Worm (Caenorhabditis elegans) whole organism, L4 larva: ENCODE data around the gene F41F3.1.

Experiments used
- Y105C5A.15 ChIP-seq: fragments of 200-800 bp; sonication (Bioruptor generic); IDR thresholded peaks from 2 replicates; pipeline ENCODE4 v1.3.6; 2022; ENCODE audit warnings: missing genetic modification characterization, missing compliant biosample characterization
- arid-1 ChIP-seq: fragments of 200-800 bp; sonication (Bioruptor generic); conservative IDR thresholded peaks from 2 replicates; pipeline ENCODE4 v1.3.6; 2022; ENCODE audit warnings: missing genetic modification reagents, missing genetic modification characterization, missing compliant biosample characterization
- daf-19 ChIP-seq: fragments of 200-800 bp; sonication (Bioruptor generic); conservative IDR thresholded peaks from 2 replicates; pipeline ENCODE4 v1.3.6; 2022; ENCODE audit warnings: missing genetic modification characterization, missing compliant biosample characterization
- dmd-9 ChIP-seq: fragments of 200-800 bp; sonication (Bioruptor generic); IDR thresholded peaks from 2 replicates; pipeline ENCODE4 v1.3.6; 2022; ENCODE audit warnings: missing genetic modification reagents, missing genetic modification characterization, missing compliant biosample characterization
- lin-13 ChIP-seq: fragments of 150-350 bp; optimal IDR thresholded peaks from 2 replicates; lab custom pipeline; 2014; ENCODE audit warnings: missing biosample characterization, missing genetic modification reagents, missing genetic modification characterization
- lin-15B ChIP-seq: fragments of 150-350 bp; sonication (generic microtip); optimal IDR thresholded peaks from 3 replicates; lab custom pipeline; 2014; ENCODE audit warnings: missing biosample characterization, missing genetic modification characterization
- nhr-102 ChIP-seq: sonication (generic microtip); optimal IDR thresholded peaks from 2 replicates; lab custom pipeline; 2016; ENCODE audit warnings: mild to moderate bottlenecking, missing genetic modification characterization, moderate library complexity, missing compliant biosample characterization
- nhr-11 ChIP-seq: fragments of 150-350 bp; optimal IDR thresholded peaks from 2 replicates; lab custom pipeline; 2014; ENCODE audit warnings: missing biosample characterization, missing genetic modification characterization
- pqm-1 ChIP-seq: sonication (generic microtip); optimal IDR thresholded peaks from 2 replicates; lab custom pipeline; 2017; ENCODE audit warnings: missing biosample characterization, missing genetic modification characterization
- skn-1 ChIP-seq: fragments of 150-350 bp; optimal IDR thresholded peaks from 2 replicates; lab custom pipeline; 2014; ENCODE audit warnings: missing biosample characterization, missing genetic modification characterization
- spr-3 ChIP-seq: fragments of 200-800 bp; sonication (Bioruptor generic); optimal IDR thresholded peaks from 2 replicates; lab custom pipeline; 2018; ENCODE audit warnings: mild to moderate bottlenecking, missing genetic modification characterization, missing compliant biosample characterization
- unc-62 ChIP-seq, 3 experiments: fragments of 150-350 bp in 1 of 3; sonication (generic microtip); optimal IDR thresholded peaks in 2 of 3; peaks in 1 of 3; 1 replicate in 1 of 3; 2 replicates in 2 of 3; lab custom pipeline; 2014 to 2017; ENCODE audit warnings: missing biosample characterization in 3 of 3, missing genetic modification characterization in 3 of 3, missing genetic modification reagents in 3 of 3, missing genotype in 1 of 3
- zag-1 ChIP-seq: fragments of 150-350 bp; optimal IDR thresholded peaks from 2 replicates; lab custom pipeline; 2014; ENCODE audit warnings: missing biosample characterization, missing genetic modification characterization
- ztf-11 ChIP-seq: fragments of 150-350 bp; optimal IDR thresholded peaks from 2 replicates; lab custom pipeline; 2014; ENCODE audit warnings: missing biosample characterization, missing genetic modification characterization

DNA sequence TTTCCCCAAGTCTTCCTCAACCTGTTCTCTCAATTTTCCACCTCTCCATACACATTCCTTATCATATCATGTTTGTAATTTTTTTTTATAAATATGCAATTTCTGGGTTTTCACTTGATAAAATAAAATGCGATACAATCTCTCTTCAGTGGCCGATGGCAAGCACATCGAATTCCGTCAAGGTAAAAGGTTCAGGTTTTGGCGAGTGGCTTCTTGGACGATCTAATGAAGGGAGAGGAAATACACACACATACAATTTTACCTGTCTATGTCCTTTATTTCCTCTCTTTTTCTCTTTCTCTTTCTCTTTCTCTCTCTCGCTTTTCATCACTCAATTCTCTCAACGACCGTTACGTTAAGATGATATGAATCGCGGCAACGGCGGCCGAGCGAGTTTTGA is 2.9 kb upstream of the F41F3.1 start:
- TF ChIP-seq skn-1 (no peak), daf-19 (GFP tag; lab: Robert Waterston, UW) (no peak), lin-15B (tag; lab: Kevin White, UChicago) (no peak), unc-62 (GFP tag; optimal IDR thresholded peaks at IDR 0.05 in 1 of 2; lab: Kevin White, UChicago) (peak in 1 of 2 experiments; percentile 5), unc-62 (tag; optimal IDR thresholded peaks at IDR 0.05; lab: Kevin White, UChicago) (no peak), pqm-1 (tag; lab: Kevin White, UChicago) (no peak), zag-1 (tag; lab: Kevin White, UChicago) (no peak), Y105C5A.15 (no peak), ztf-11 (tag; lab: Kevin White, UChicago) (no peak), dmd-9 (GFP tag; lab: Robert Waterston, UW) (no peak), nhr-102 (tag; lab: Kevin White, UChicago) (no peak), lin-13 (GFP tag; lab: Kevin White, UChicago) (no peak), spr-3 (GFP tag; lab: Kevin White, UChicago) (peak; percentile 21), nhr-11 (tag; lab: Kevin White, UChicago) (no peak), arid-1 (no peak)
